Worm (Caenorhabditis elegans): ENCODE results near the gene glo-3.

- TF ChIP-seq D1046.2 (GFP tag; IDR thresholded peaks at IDR 0.05) (no peak), nhr-77 (tag; optimal IDR thresholded peaks at IDR 0.05) (no peak), dpl-1 (GFP tag; optimal IDR thresholded peaks at IDR 0.05) (no peak), nhr-6 (tag; optimal IDR thresholded peaks at IDR 0.05) (no peak), nhr-41 (GFP tag; IDR thresholded peaks at IDR 0.05) (no peak), nhr-102 (tag; optimal IDR thresholded peaks at IDR 0.05) (no peak), lsy-2 (tag; optimal IDR thresholded peaks at IDR 0.05) (no peak), snpc-4 (tag; optimal IDR thresholded peaks at IDR 0.05) (no peak), ceh-20 (GFP tag; IDR thresholded peaks at IDR 0.05) (no peak), jun-1 (tag; optimal IDR thresholded peaks at IDR 0.05) (no peak), daf-8 (GFP tag; IDR thresholded peaks at IDR 0.05) (no peak), set-16 (GFP tag; IDR thresholded peaks at IDR 0.05) (no peak), aha-1 (tag) (no peak)
These were observed 42.5 kb upstream of the glo-3 start, which contains the start of gene C33D3.5 for ce11 chrX:10491044-10491443.

All from whole organism, L4 larva.